Worm (Caenorhabditis elegans) whole organism, L4/young adult: Measurements from ENCODE around the gene chil-25.

Source experiments
- dao-5 ChIP-seq: sonication (generic microtip); optimal IDR thresholded peaks from 2 replicates; lab custom pipeline; 2016; ENCODE audit warnings: missing genotype, missing genetic modification characterization, moderate library complexity, missing compliant biosample characterization
- him-1 ChIP-seq: sonication (generic microtip); optimal IDR thresholded peaks from 2 replicates; lab custom pipeline; 2016; ENCODE audit warnings: missing genotype, missing genetic modification reagents, missing genetic modification characterization, missing compliant biosample characterization

DNA sequence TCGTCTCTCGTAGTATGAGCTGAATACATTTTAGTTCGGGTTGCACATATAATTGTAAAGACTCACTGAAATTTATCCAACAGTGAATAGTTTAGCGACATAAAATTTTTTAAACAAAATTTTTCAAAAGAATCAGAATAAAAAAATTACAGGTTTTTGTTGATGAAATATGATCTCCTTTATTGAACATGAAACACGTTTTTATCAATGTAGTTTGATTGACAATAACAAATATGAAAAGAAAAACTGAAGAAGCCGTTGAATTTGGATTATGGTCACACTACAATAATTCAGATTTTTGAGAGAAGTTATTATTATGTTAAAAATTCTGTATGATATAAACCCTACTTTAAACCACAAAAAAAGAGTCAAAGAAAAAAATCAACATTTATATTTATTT lies 34.2 kb downstream of the chil-25 start, which contains the start of gene chil-17:
- TF ChIP-seq him-1 (tag; lab: Kevin White, UChicago): no peak
- TF ChIP-seq dao-5 (tag; lab: Kevin White, UChicago): no peak
